Worm (Caenorhabditis elegans) whole organism, early embryonic: ENCODE results near the gene fbxa-112.

Experiments
- hmg-4 ChIP-seq: fragments of 200-800 bp; sonication (Bioruptor generic); optimal IDR thresholded peaks from 2 replicates; lab custom pipeline; 2018; ENCODE audit warnings: mild to moderate bottlenecking, missing genetic modification characterization, missing compliant biosample characterization
- scrt-1 ChIP-seq: fragments of 200-800 bp; sonication (Bioruptor generic); IDR thresholded peaks from 2 replicates; pipeline ENCODE4 v1.3.6; 2022; ENCODE audit warnings: missing genetic modification characterization, missing compliant biosample characterization
- tra-4 ChIP-seq: sonication (generic microtip); optimal IDR thresholded peaks from 2 replicates; lab custom pipeline; 2017; ENCODE audit warnings: missing genetic modification characterization, missing compliant biosample characterization

ce11 chrV:16910864-16911263 is 37.0 kb downstream of the fbxa-112 start:
- TF ChIP-seq tra-4 (no peak), scrt-1 (no peak), hmg-4 (GFP tag; lab: Kevin White, UChicago) (no peak)
